Fruit fly (Drosophila melanogaster) whole organism, larva: ENCODE measurements around the gene BomBc3.

Experiments used
- noc ChIP-seq: fragments of 200-800 bp; sonication (Bioruptor generic); optimal IDR thresholded peaks from 3 replicates; lab custom pipeline; 2019; ENCODE audit warnings: missing biosample characterization, mild to moderate bottlenecking, missing genetic modification characterization, moderate library complexity

Gene BomBc3

DNA sequence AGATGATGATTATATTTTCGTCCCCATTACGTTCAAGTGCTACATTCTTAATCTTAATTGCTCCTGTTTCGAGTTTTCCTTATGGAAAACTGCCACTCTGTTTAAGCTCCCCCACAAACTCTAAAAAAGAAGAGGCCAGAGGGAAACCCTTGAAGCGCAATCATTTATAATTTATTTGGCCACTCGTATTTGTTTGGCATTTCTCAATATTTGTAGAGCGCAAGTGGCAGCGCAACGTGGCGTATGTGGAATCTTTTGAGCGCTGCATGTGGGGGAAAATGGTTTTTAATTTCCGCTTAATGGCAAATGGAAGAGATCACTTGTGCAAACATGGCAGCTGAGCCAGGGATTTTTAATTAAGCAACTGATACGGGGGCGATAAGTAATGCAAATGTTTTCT, 19.6 kb upstream of the BomBc3 start:
- TF ChIP-seq noc (tag; lab: Kevin White, UChicago), result no peak

dm6 chr3R:22071628-22072027, 15.2 kb upstream of the BomBc3 start:
- TF ChIP-seq noc (tag; lab: Kevin White, UChicago), result no peak

- TF ChIP-seq noc (tag; lab: Kevin White, UChicago), result no peak
Observed at dm6 chr3R:22072553-22072952, 14.3 kb upstream of the BomBc3 start.

- no peak for TF ChIP-seq noc (tag; lab: Kevin White, UChicago)
Observed at dm6 chr3R:22080161-22080560, 6.7 kb upstream of the BomBc3 start, which contains the start of gene CG13408. Gene CG13408 (plus strand): TSS chr3R:22080382.

DNA sequence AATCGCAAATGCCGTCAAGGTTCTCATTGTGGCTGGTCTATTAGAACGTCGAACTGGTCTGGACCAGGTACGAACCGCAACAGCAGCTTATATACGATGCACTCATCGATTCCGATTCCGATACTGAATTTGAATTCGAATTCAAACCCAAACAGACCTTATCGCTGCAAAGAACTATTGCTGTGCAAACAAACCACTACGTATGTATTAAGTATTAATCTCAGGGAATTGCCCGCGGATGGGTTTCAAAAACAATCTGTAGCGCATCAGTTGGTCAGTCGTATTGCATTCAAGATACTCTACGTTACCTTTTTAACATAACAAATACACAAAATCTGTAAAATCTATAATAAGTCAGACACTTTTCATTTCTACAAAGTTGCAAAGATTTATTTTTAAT, 578 bp upstream of the BomBc3 start, which contains the start of gene BomT3:
BomT3 (minus strand) TSS at position 101 of the 400 bp plus-strand sequence.
- no peak for TF ChIP-seq noc (tag; lab: Kevin White, UChicago)

- TF ChIP-seq noc (tag; lab: Kevin White, UChicago), result no peak
Observed at dm6 chr3R:22093950-22094349, 7.1 kb downstream of the BomBc3 start.

dm6 chr3R:22096893-22097292, 10.0 kb downstream of the BomBc3 start:
- TF ChIP-seq noc (tag; lab: Kevin White, UChicago), result no peak

DNA sequence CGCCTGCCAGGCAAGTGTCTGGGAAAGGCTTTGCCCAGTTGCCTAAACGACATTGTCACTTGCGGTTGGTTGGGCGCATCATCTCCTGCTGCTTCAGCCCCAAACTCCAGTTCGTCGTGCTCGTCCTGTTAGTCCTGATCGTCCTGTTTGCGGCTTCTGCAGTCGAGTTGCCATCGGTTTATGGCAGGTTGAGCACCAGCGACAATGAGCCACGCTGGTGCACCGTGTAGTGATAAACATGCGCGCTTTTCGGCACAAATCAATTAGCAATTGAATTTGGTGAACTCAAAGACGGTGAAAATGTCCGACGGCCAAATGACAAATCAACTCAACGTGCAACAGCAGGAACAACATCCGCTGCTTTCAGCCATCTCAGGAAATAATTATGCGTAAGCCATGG, 16.2 kb downstream of the BomBc3 start, which contains the start of gene CG13407:
CG13407 (plus strand) TSS at position 301 of the 400 bp plus-strand sequence.
- no peak for TF ChIP-seq noc (tag; lab: Kevin White, UChicago)

DNA sequence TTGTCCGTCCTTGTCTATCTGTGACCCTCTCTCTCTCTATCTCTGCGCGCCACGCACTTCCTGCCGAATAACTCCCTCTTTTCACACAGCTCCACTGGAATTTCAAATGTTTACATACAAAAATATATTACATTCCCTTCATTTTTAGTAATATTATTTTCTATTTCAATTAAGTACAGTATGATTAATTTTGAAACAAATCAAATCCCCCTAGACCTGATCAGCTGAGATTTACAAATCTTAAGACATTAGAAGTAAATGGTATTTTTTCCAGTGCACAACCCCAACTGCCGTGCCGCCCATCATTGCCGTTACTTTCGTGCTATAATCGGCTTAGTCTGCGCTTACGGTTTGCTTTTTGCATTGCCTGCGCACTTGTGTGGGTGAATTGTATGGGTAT, 21.4 kb downstream of the BomBc3 start:
- no peak for TF ChIP-seq noc (tag; lab: Kevin White, UChicago)

- TF ChIP-seq noc (tag; lab: Kevin White, UChicago), result no peak
Observed at dm6 chr3R:22113127-22113526, 26.3 kb downstream of the BomBc3 start, which contains the start of gene Ir94a. Gene Ir94a (plus strand): TSS chr3R:22113427.

- no peak for TF ChIP-seq noc (tag; lab: Kevin White, UChicago)
Observed at dm6 chr3R:22117149-22117548, 30.3 kb downstream of the BomBc3 start, which contains the start of gene Ir94b. Gene Ir94b (minus strand): TSS chr3R:22117249.

dm6 chr3R:22119354-22119753, 32.5 kb downstream of the BomBc3 start, which contains the start of gene Ir94c:
Gene Ir94c (minus strand): TSS chr3R:22119454.
- TF ChIP-seq noc (tag; lab: Kevin White, UChicago), result no peak

- TF ChIP-seq noc (tag; lab: Kevin White, UChicago), result no peak
Observed at dm6 chr3R:22119761-22120160, 32.9 kb downstream of the BomBc3 start, which contains the start of gene CG42390. Gene CG42390 (plus strand): TSS chr3R:22120061.

DNA sequence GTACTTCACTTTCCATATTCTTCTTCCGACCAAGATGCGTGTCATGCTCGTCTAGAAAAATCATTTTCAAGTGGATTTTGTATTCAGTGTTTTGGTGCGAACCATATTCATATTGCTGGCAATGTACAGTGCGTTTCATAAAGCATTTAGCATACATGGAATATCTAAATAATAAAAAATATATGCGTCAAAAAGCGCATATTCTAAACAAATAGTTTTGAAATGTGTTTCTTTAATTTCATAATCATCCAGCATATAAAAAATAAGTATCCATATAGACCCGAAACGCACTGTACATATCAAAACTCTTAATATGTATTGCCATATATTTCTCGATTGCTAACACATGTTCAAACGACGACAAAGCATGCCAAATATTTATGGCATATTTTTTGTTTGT, 34.3 kb downstream of the BomBc3 start:
- peak; percentile 75 for TF ChIP-seq noc (tag; lab: Kevin White, UChicago)

DNA sequence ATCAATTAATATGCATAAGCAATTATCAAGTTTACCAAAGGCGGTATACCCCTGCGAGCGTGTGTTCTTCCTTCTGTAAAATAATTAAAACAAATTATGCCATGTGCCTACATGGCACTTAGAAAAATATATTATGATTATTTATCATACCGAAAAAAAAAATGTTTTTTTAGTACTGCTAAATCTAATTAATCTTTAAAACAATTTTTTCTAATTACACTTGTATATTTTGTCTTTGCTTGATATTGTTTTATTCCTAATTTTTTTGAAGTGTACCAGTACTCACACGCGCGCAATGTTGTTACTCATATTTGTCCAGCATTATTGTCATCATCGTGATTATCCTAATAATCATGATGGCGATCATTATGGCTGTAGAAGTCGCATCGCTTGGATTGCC, 36.5 kb downstream of the BomBc3 start:
- no peak for TF ChIP-seq noc (tag; lab: Kevin White, UChicago)

- no peak for TF ChIP-seq noc (tag; lab: Kevin White, UChicago)
Observed at dm6 chr3R:22124863-22125262, 38.0 kb downstream of the BomBc3 start.

- TF ChIP-seq noc (tag; lab: Kevin White, UChicago), result no peak
Observed at dm6 chr3R:22133337-22134014, 46.6 kb downstream of the BomBc3 start, which contains the start of gene SKIP. Gene SKIP (plus strand): TSS chr3R:22133830.
